Worm (Caenorhabditis elegans) whole organism, mixed stage, embryonic: ENCODE data around the gene srbc-19.

Source experiments
- M03D4.4 ChIP-seq: sonication (generic microtip); optimal IDR thresholded peaks from 2 replicates; lab custom pipeline; 2017; ENCODE audit warnings: mild to moderate bottlenecking, missing genetic modification characterization, missing compliant biosample characterization
- bed-3 ChIP-seq: fragments of 200-800 bp; sonication (Bioruptor generic); optimal IDR thresholded peaks from 3 replicates; lab custom pipeline; 2018; ENCODE audit warnings: mild to moderate bottlenecking, missing genetic modification characterization, moderate library complexity, missing compliant biosample characterization
- ceh-39 ChIP-seq: fragments of 150-350 bp; optimal IDR thresholded peaks from 2 replicates; lab custom pipeline; 2014; ENCODE audit warnings: missing biosample characterization, missing genetic modification characterization
- ceh-83 ChIP-seq: fragments of 200-800 bp; sonication (Bioruptor generic); optimal IDR thresholded peaks from 2 replicates; lab custom pipeline; 2018; ENCODE audit warnings: mild to moderate bottlenecking, missing genetic modification characterization, missing compliant biosample characterization
- cnd-1 ChIP-seq: fragments of 200-800 bp; sonication (Bioruptor generic); optimal IDR thresholded peaks from 2 replicates; lab custom pipeline; 2018; ENCODE audit warnings: mild to moderate bottlenecking, missing genetic modification characterization, missing compliant biosample characterization
- drap-1 ChIP-seq: fragments of 200-800 bp; sonication (Bioruptor generic); optimal IDR thresholded peaks from 3 replicates; lab custom pipeline; 2018; ENCODE audit warnings: mild to moderate bottlenecking, missing genetic modification characterization, missing compliant biosample characterization
- flh-1 ChIP-seq: fragments of 200-800 bp; sonication (Bioruptor generic); optimal IDR thresholded peaks from 2 replicates; lab custom pipeline; 2018; ENCODE audit warnings: mild to moderate bottlenecking, missing genetic modification characterization, moderate library complexity, missing compliant biosample characterization
- hlh-1 ChIP-seq: fragments of 150-350 bp; optimal IDR thresholded peaks from 2 replicates; lab custom pipeline; 2014; ENCODE audit warnings: missing biosample characterization, missing genetic modification reagents, missing genetic modification characterization
- lin-13 ChIP-seq: fragments of 150-350 bp; optimal IDR thresholded peaks from 2 replicates; lab custom pipeline; 2014; ENCODE audit warnings: missing biosample characterization, missing genetic modification characterization
- lin-32 ChIP-seq: fragments of 200-800 bp; sonication (Bioruptor generic); optimal IDR thresholded peaks from 2 replicates; lab custom pipeline; 2018; ENCODE audit warnings: mild to moderate bottlenecking, missing genetic modification characterization, missing compliant biosample characterization
- lsy-2 ChIP-seq: fragments of 150-350 bp; optimal IDR thresholded peaks from 2 replicates; lab custom pipeline; 2014; ENCODE audit warnings: missing biosample characterization, missing genetic modification characterization
- mab-5 ChIP-seq: fragments of 150-350 bp; optimal IDR thresholded peaks from 2 replicates; lab custom pipeline; 2014; ENCODE audit warnings: missing biosample characterization, missing genetic modification characterization
- mls-2 ChIP-seq: sonication (generic microtip); optimal IDR thresholded peaks from 2 replicates; lab custom pipeline; 2016; ENCODE audit warnings: mild to moderate bottlenecking, missing genetic modification characterization, moderate library complexity, missing compliant biosample characterization
- nhr-12 ChIP-seq: fragments of 150-350 bp; optimal IDR thresholded peaks from 2 replicates; lab custom pipeline; 2014; ENCODE audit warnings: missing biosample characterization, missing genetic modification characterization
- nhr-2 ChIP-seq: fragments of 150-350 bp; optimal IDR thresholded peaks from 2 replicates; lab custom pipeline; 2014; ENCODE audit warnings: missing biosample characterization, missing genetic modification characterization
- nhr-237 ChIP-seq: fragments of 150-350 bp; optimal IDR thresholded peaks from 2 replicates; lab custom pipeline; 2014; ENCODE audit warnings: missing biosample characterization, missing genetic modification characterization
- nhr-28 ChIP-seq: fragments of 150-350 bp; optimal IDR thresholded peaks from 2 replicates; lab custom pipeline; 2014; ENCODE audit warnings: missing biosample characterization, missing genetic modification characterization
- nhr-76 ChIP-seq: sonication (generic microtip); optimal IDR thresholded peaks from 2 replicates; lab custom pipeline; 2017; ENCODE audit warnings: missing biosample characterization, missing genetic modification characterization
- pha-4 ChIP-seq: fragments of 150-350 bp; optimal IDR thresholded peaks from 2 replicates; lab custom pipeline; 2018; ENCODE audit warnings: missing biosample characterization, missing genetic modification reagents, missing genetic modification characterization
- sem-2 ChIP-seq: fragments of 200-800 bp; sonication (Bioruptor generic); optimal IDR thresholded peaks from 2 replicates; lab custom pipeline; 2018; ENCODE audit warnings: mild to moderate bottlenecking, missing genetic modification characterization, missing compliant biosample characterization
- snpc-4 ChIP-seq: fragments of 150-350 bp; optimal IDR thresholded peaks from 2 replicates; lab custom pipeline; 2014; ENCODE audit warnings: missing biosample characterization, missing genetic modification characterization
- sptf-1 ChIP-seq: sonication (generic microtip); optimal IDR thresholded peaks from 2 replicates; lab custom pipeline; 2017; ENCODE audit warnings: mild to moderate bottlenecking, missing genetic modification characterization, moderate library complexity, missing compliant biosample characterization
- tbx-8 ChIP-seq: fragments of 200-800 bp; sonication (Bioruptor generic); optimal IDR thresholded peaks from 2 replicates; lab custom pipeline; 2018; ENCODE audit warnings: mild to moderate bottlenecking, missing genetic modification characterization, moderate library complexity, missing compliant biosample characterization
- zip-8 ChIP-seq: fragments of 150-350 bp; optimal IDR thresholded peaks from 2 replicates; lab custom pipeline; 2014; ENCODE audit warnings: missing biosample characterization, missing genetic modification characterization
- ztf-11 ChIP-seq: fragments of 150-350 bp; optimal IDR thresholded peaks from 2 replicates; lab custom pipeline; 2014; ENCODE audit warnings: missing biosample characterization, missing genetic modification characterization

srbc-19 gene

DNA sequence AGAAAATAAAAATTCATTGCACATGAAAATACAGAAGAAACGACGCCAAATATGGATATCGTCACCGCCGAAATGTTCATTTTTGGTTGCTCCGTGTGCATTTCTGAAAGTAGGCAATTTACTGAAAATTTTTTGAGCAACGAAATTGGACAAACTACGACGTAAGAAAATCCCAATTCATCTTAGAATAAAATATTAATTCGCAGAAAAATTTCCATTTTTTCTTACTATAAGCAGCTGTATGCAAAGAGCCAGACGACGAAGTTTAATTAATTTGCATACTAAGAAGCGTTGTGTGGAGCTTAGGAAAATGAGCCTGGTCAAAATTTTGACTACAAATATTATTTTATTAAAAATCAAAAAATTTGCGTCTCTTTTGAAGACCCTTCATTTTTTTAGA lies at the start of gene srbc-19:
srbc-19 (minus strand) TSS at position 101 of the 400 bp plus-strand sequence.
- TF ChIP-seq tbx-8 (GFP tag; lab: Kevin White, UChicago) (no peak), bed-3 (GFP tag; lab: Kevin White, UChicago) (no peak), snpc-4 (tag; lab: Kevin White, UChicago) (no peak), zip-8 (tag; lab: Kevin White, UChicago) (no peak), sptf-1 (tag; lab: Kevin White, UChicago) (no peak), nhr-237 (tag; lab: Kevin White, UChicago) (no peak), lin-13 (tag; lab: Kevin White, UChicago) (no peak), M03D4.4 (tag; lab: Kevin White, UChicago) (no peak), ztf-11 (tag; lab: Kevin White, UChicago) (no peak)

DNA sequence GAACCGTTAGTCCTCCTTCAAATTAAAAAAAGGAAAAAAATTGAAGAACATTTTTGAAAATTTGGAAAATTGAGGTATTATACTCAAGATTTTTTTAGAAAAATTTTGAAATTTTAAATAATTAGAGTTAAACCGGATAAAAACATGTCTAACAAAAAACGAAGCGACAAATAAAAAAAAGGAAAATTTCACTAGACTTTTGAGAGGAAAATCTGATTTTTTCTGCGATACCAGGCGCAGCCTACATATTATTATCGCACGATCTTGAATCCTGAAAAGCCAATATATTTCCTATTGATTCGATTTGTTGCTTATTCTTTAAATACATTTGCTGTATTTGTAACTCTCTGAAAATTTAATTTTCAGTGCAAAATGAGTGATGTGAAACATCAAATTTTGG lies 48.8 kb upstream of the srbc-19 start, which contains the start of gene nstp-8:
nstp-8 (plus strand) TSS at position 301 of the 400 bp plus-strand sequence.
- no peak for TF ChIP-seq M03D4.4 (tag; lab: Kevin White, UChicago)
- TF ChIP-seq mls-2 (tag; lab: Kevin White, UChicago) = no peak
- TF ChIP-seq tbx-8 (GFP tag; lab: Kevin White, UChicago) = no peak
- no peak for TF ChIP-seq ceh-39 (tag; lab: Kevin White, UChicago)
- no peak for TF ChIP-seq drap-1 (GFP tag; lab: Kevin White, UChicago)
- TF ChIP-seq mab-5 = no peak
- no peak for TF ChIP-seq zip-8 (tag; lab: Kevin White, UChicago)
- no peak for TF ChIP-seq lin-13 (tag; lab: Kevin White, UChicago)
- no peak for TF ChIP-seq nhr-76 (tag; lab: Kevin White, UChicago)
- no peak for TF ChIP-seq flh-1 (GFP tag; lab: Kevin White, UChicago)
- no peak for TF ChIP-seq nhr-237 (tag; lab: Kevin White, UChicago)
- no peak for TF ChIP-seq nhr-2
- no peak for TF ChIP-seq pha-4 (tag; lab: Kevin White, UChicago)

DNA sequence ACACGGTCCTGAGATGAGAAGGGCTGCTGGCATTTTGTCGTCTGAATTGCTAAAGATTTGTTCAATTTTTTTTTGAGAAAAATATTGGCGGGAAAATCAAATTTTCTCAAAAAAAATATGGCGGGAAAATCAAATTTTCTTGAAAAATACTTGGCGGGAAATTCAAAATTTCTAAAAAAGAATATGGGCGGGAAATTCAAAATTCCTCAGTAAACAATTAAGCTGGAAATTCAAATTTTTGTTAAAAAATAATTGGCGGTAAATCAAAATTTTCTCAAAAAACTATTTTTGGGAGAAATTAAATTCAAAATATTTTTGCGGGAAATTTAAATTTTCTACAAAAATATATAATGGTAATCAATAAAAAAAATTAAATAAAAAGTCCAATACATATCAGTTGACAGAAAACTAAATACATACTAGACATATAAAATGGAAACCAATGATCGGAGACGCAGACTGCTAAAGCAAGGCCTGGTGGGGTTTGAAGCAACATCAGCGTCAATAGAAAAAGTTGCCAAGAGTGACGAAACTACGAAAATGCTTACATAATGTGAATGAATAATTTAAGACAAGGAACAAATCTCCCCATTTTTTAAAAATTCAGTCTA lies 48.0 kb upstream of the srbc-19 start, which contains the start of gene nhr-184:
nhr-184 (minus strand) TSS at position 51 of the 611 bp plus-strand sequence.
- no peak for TF ChIP-seq nhr-12 (tag; lab: Kevin White, UChicago)
- peak; percentile 6 for TF ChIP-seq pha-4 (tag; lab: Kevin White, UChicago)

DNA sequence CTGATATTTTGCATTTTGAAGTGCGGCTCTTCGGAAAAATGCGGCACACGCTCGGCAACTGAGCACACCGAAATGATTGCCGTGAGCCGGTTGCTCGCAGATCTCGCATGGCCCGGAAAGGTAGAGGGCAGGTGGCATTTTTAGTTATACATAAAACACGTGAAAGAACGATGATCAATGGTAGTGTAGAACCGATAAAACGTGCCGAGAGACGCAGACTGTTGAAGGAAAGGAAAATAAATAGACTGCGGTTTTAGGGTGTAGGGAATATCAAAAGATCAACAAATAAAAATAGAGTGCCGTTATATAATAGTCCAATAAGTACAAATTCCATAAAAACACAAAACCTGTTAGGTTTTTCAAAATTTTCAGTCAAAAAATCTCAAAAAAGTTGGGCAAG lies 45.4 kb upstream of the srbc-19 start, which contains the start of gene nhr-133:
nhr-133 (minus strand) TSS at position 183 of the 400 bp plus-strand sequence.
- no peak for TF ChIP-seq bed-3 (GFP tag; lab: Kevin White, UChicago)
- no peak for TF ChIP-seq lin-32 (GFP tag; lab: Kevin White, UChicago)
- no peak for TF ChIP-seq nhr-76 (tag; lab: Kevin White, UChicago)
- no peak for TF ChIP-seq hlh-1 (tag; lab: Kevin White, UChicago)
- no peak for TF ChIP-seq zip-8 (tag; lab: Kevin White, UChicago)
- TF ChIP-seq, all 35 proteins: peak for 0

DNA sequence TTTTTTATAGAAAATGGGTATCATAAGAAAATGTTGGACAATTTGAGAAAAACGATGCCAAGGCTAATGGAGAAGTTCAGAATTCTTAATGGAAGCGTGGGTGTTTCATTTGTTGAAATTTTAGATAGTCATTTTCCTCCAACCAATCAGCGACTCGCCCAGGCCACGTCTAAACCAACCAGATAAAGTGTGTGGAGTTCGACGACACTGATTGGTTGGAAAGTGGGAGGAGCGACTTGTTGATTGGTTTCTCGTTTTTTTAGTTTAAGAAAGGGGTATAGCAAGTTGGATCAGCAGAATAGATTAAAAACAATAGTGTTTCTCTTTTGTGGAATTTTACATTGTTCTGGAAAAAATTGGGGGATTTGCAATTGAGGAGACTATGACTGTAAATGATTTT lies 40.9 kb upstream of the srbc-19 start:
- TF ChIP-seq cnd-1 (tag; lab: Kevin White, UChicago) (no peak), lsy-2 (tag; lab: Kevin White, UChicago) (no peak), hlh-1 (tag; lab: Kevin White, UChicago) (no peak), pha-4 (tag; lab: Kevin White, UChicago) (no peak), flh-1 (GFP tag; lab: Kevin White, UChicago) (no peak), nhr-237 (tag; lab: Kevin White, UChicago) (no peak), snpc-4 (tag; lab: Kevin White, UChicago) (no peak), nhr-28 (tag; lab: Kevin White, UChicago) (no peak), ceh-83 (GFP tag; lab: Kevin White, UChicago) (no peak), bed-3 (GFP tag; lab: Kevin White, UChicago) (no peak), lin-13 (tag; lab: Kevin White, UChicago) (no peak), tbx-8 (GFP tag; lab: Kevin White, UChicago) (no peak), sem-2 (GFP tag; lab: Kevin White, UChicago) (no peak), nhr-12 (tag; lab: Kevin White, UChicago) (no peak)

DNA sequence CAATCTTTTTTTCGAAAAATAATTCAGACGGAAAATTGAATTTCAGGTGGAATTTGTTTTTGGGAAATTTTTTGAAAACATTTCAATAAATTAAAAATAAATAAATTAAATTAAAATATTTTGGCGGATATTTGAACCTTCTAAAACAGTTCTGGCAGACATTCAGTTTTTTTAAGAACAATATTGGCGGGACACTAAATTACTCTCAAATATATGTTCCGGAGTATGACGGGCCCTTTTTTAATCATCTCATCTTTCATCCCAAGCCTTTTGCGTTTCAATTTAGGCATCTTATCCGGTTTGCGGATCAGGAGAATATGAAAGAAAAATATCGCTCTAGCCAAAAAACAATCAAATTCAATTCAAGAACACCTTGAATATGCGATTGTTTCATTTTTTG lies 40.2 kb upstream of the srbc-19 start, which contains the start of gene svh-11:
svh-11 (plus strand) TSS at position 301 of the 400 bp plus-strand sequence.
- TF ChIP-seq mab-5 (no peak), lin-32 (GFP tag; lab: Kevin White, UChicago) (no peak), bed-3 (GFP tag; lab: Kevin White, UChicago) (no peak), nhr-2 (no peak), lsy-2 (tag; lab: Kevin White, UChicago) (no peak), M03D4.4 (tag; lab: Kevin White, UChicago) (no peak), ceh-39 (tag; lab: Kevin White, UChicago) (no peak)
